Worm (Caenorhabditis elegans) whole organism, young adult: ENCODE measurements around the gene R08C7.1.

Source experiments
- F49E8.2 ChIP-seq: sonication (generic microtip); optimal IDR thresholded peaks from 3 replicates; lab custom pipeline; 2017; ENCODE audit warnings: missing genetic modification characterization, mild to moderate bottlenecking, missing compliant biosample characterization, antibody characterized with exemption, moderate library complexity; ENCODE audit not compliant: insufficient read depth
- K11D2.4 ChIP-seq: fragments of 200-800 bp; sonication (Bioruptor generic); IDR thresholded peaks from 2 replicates; pipeline ENCODE4 v1.3.6; 2022; ENCODE audit warnings: missing genetic modification reagents, missing genetic modification characterization, missing compliant biosample characterization
- die-1 ChIP-seq: sonication (generic microtip); optimal IDR thresholded peaks from 2 replicates; lab custom pipeline; 2016; ENCODE audit warnings: missing genotype, mild to moderate bottlenecking, missing genetic modification characterization, missing compliant biosample characterization
- efl-1 ChIP-seq: fragments of 150-350 bp; optimal IDR thresholded peaks from 2 replicates; lab custom pipeline; 2014; ENCODE audit warnings: missing biosample characterization, missing genetic modification reagents, missing genetic modification characterization
- egrh-3 ChIP-seq: fragments of 200-800 bp; sonication (Bioruptor generic); IDR thresholded peaks from 2 replicates; pipeline ENCODE4 v1.3.6; 2022; ENCODE audit warnings: missing genetic modification reagents, missing genetic modification characterization, missing compliant biosample characterization
- him-1 ChIP-seq: sonication (generic microtip); optimal IDR thresholded peaks from 2 replicates; lab custom pipeline; 2016; ENCODE audit warnings: missing genotype, missing genetic modification reagents, missing genetic modification characterization, missing compliant biosample characterization
- lin-35 ChIP-seq, 3 experiments: fragments of 150-350 bp in 2 of 3; sonication (generic microtip) in 1 of 3; optimal IDR thresholded peaks; 2 replicates each; lab custom pipeline; 2014 to 2018; ENCODE audit warnings: missing biosample characterization in 3 of 3, missing genetic modification characterization in 3 of 3, missing genetic modification reagents in 3 of 3
- lsl-1 ChIP-seq: fragments of 200-800 bp; sonication (Bioruptor generic); optimal IDR thresholded peaks from 2 replicates; lab custom pipeline; 2018; ENCODE audit warnings: mild to moderate bottlenecking, missing genetic modification characterization, moderate library complexity, missing compliant biosample characterization
- unc-62 ChIP-seq: fragments of 150-350 bp; optimal IDR thresholded peaks from 2 replicates; lab custom pipeline; 2014; ENCODE audit warnings: missing biosample characterization, missing genetic modification reagents, missing genetic modification characterization

- no peak for TF ChIP-seq unc-62 (GFP tag; lab: Kevin White, UChicago)
- TF ChIP-seq efl-1 (GFP tag; lab: Kevin White, UChicago), result no peak
- no peak for TF ChIP-seq F49E8.2 (tag; lab: Kevin White, UChicago)
- TF ChIP-seq lin-35 (GFP tag; optimal IDR thresholded peaks at IDR 0.05; lab: Kevin White, UChicago), result no peak
- no peak for TF ChIP-seq egrh-3
- no peak for TF ChIP-seq lsl-1 (GFP tag; lab: Kevin White, UChicago)
- TF ChIP-seq die-1 (tag; lab: Kevin White, UChicago), result no peak
- no peak for TF ChIP-seq K11D2.4
- TF ChIP-seq him-1, result no peak
Observed at ce11 chrIV:4482531-4482930, 30.9 kb downstream of the R08C7.1 start, which contains the start of gene M01H9.4.
